Fruit fly (Drosophila melanogaster) whole organism, prepupa: ENCODE measurements around the gene CG5021.

ENCODE experiments used
- CG31627 ChIP-seq: fragments of 200-800 bp; sonication (Bioruptor generic); optimal IDR thresholded peaks from 3 replicates; lab custom pipeline; 2016; ENCODE audit warnings: missing biosample characterization, missing genetic modification characterization
- Eip93F ChIP-seq: fragments of 200-800 bp; sonication (Bioruptor generic); optimal IDR thresholded peaks from 2 replicates; lab custom pipeline; 2016; ENCODE audit warnings: missing biosample characterization, mild to moderate bottlenecking, missing genetic modification characterization
- Hr39 ChIP-seq: fragments of 200-800 bp; sonication (Bioruptor generic); optimal IDR thresholded peaks from 2 replicates; lab custom pipeline; 2016; ENCODE audit warnings: missing biosample characterization, missing genetic modification characterization
- lz ChIP-seq: fragments of 200-800 bp; sonication (Bioruptor generic); optimal IDR thresholded peaks from 3 replicates; lab custom pipeline; 2016; ENCODE audit warnings: missing biosample characterization, missing genetic modification characterization

- peak; percentile 89 for TF ChIP-seq lz
- peak; percentile 92 for TF ChIP-seq CG31627 (GFP tag; lab: Kevin White, UChicago)
- TF ChIP-seq Hr39 (GFP tag; lab: Kevin White, UChicago): peak; percentile 90
- peak; percentile 70 for TF ChIP-seq Eip93F (GFP tag; lab: Kevin White, UChicago)
Measured at dm6 chr3L:8996173-8996767, 29.6 kb downstream of the CG5021 start.
